Worm (Caenorhabditis elegans) whole organism, L3 larva: ENCODE data around the gene phat-4.

Experiments used
- aly-2 ChIP-seq: fragments of 150-350 bp; optimal IDR thresholded peaks from 2 replicates; lab custom pipeline; 2014; ENCODE audit warnings: missing biosample characterization, missing genetic modification characterization
- ama-1 ChIP-seq: fragments of 150-350 bp; optimal IDR thresholded peaks from 2 replicates; lab custom pipeline; 2018
- fos-1 ChIP-seq: fragments of 150-350 bp; optimal IDR thresholded peaks from 2 replicates; lab custom pipeline; 2014; ENCODE audit warnings: missing biosample characterization, missing genetic modification characterization
- mdl-1 ChIP-seq: fragments of 150-350 bp; optimal IDR thresholded peaks from 2 replicates; lab custom pipeline; 2014; ENCODE audit warnings: missing biosample characterization, missing genetic modification characterization
- sea-2 ChIP-seq: fragments of 150-350 bp; sonication (generic microtip); optimal IDR thresholded peaks from 4 replicates; lab custom pipeline; 2014; ENCODE audit warnings: missing biosample characterization, missing genetic modification reagents, missing genetic modification characterization
- ztf-4 ChIP-seq: fragments of 150-350 bp; optimal IDR thresholded peaks from 2 replicates; lab custom pipeline; 2014; ENCODE audit warnings: missing biosample characterization, missing genetic modification characterization

ce11 chrV:4081283-4081682 is 48.4 kb upstream of the phat-4 start, which contains the start of gene srh-211:
- TF ChIP-seq aly-2 (tag; lab: Kevin White, UChicago) (no peak), ama-1 (lab: Kevin White, UChicago) (no peak), ztf-4 (tag; lab: Kevin White, UChicago) (no peak), fos-1 (tag; lab: Kevin White, UChicago) (no peak), mdl-1 (tag; lab: Kevin White, UChicago) (no peak), sea-2 (GFP tag; lab: Kevin White, UChicago) (no peak)
